Fruit fly (Drosophila melanogaster): ENCODE results near the gene CG31635.

DNA sequence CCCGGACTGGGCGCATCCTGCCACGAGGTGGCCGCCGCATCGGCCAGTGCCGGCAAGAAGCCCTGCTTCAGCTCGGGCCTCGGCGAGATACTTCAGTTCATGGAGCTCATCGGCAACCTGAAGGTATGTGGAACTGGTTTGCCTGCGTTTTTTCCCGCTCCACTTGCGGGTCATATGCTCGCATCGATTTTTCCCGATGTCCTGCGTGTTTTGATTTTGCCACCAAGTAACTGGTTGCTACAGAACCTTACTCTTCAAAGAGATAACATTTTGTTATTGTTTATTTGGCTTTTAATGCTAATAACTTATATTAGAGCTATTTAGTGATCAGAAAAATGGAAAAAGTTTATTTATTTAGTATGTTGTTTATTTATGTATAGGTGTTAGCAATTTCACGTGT lies 35.8 kb downstream of the CG31635 start:
- TF ChIP-seq Myc (optimal IDR thresholded peaks at IDR 0.05) (no peak), insv (optimal IDR thresholded peaks at IDR 0.05) (no peak), psq (optimal IDR thresholded peaks at IDR 0.05) (no peak), Sin3A (optimal IDR thresholded peaks at IDR 0.05) (no peak)

Data from Kc167 (cell line).